Worm (Caenorhabditis elegans) whole organism, L1 larva: ENCODE measurements around the gene tctn-1.

Experiments
- ama-1 ChIP-seq: fragments of 150-350 bp; optimal IDR thresholded peaks from 2 replicates; lab custom pipeline; 2014
- blmp-1 ChIP-seq: fragments of 150-350 bp; optimal IDR thresholded peaks from 2 replicates; lab custom pipeline; 2014; ENCODE audit warnings: missing biosample characterization, missing genetic modification characterization
- ceh-63 ChIP-seq: fragments of 200-800 bp; sonication (Bioruptor generic); optimal IDR thresholded peaks from 2 replicates; lab custom pipeline; 2018; ENCODE audit warnings: mild to moderate bottlenecking, missing genetic modification characterization, missing compliant biosample characterization
- ceh-90 ChIP-seq: sonication (generic microtip); optimal IDR thresholded peaks from 2 replicates; lab custom pipeline; 2016; ENCODE audit warnings: missing genetic modification characterization, missing compliant biosample characterization
- elt-3 ChIP-seq, 6 experiments: fragments of 150-350 bp in 1 of 6; sonication (generic microtip); optimal IDR thresholded peaks; 2 replicates each; lab custom pipeline; 2017 to 2018; ENCODE audit warnings: missing biosample characterization in 6 of 6, missing genetic modification characterization in 6 of 6, inconsistent platforms in 1 of 6
- lin-35 ChIP-seq, 2 experiments: fragments of 150-350 bp; optimal IDR thresholded peaks; 2 replicates each; lab custom pipeline; 2014; ENCODE audit warnings: missing biosample characterization in 2 of 2, missing genetic modification characterization in 2 of 2, missing genetic modification reagents in 2 of 2
- nhr-237 ChIP-seq: fragments of 150-350 bp; optimal IDR thresholded peaks from 2 replicates; lab custom pipeline; 2014; ENCODE audit warnings: missing biosample characterization, missing genetic modification characterization
- nhr-28 ChIP-seq: fragments of 150-350 bp; optimal IDR thresholded peaks from 2 replicates; lab custom pipeline; 2014; ENCODE audit warnings: missing biosample characterization, missing genetic modification characterization
- swsn-7 ChIP-seq: sonication (generic microtip); optimal IDR thresholded peaks from 2 replicates; lab custom pipeline; 2016; ENCODE audit warnings: missing genetic modification characterization, missing compliant biosample characterization
- xbp-1 ChIP-seq: sonication (generic microtip); optimal IDR thresholded peaks from 2 replicates; lab custom pipeline; 2016; ENCODE audit warnings: missing genetic modification characterization, missing compliant biosample characterization
- zag-1 ChIP-seq: fragments of 150-350 bp; optimal IDR thresholded peaks from 2 replicates; lab custom pipeline; 2014; ENCODE audit warnings: missing biosample characterization, missing genetic modification characterization

ce11 chrIV:4742480-4742879 is 5.2 kb downstream of the tctn-1 start:
- TF ChIP-seq nhr-28 (tag; lab: Kevin White, UChicago) (no peak), ama-1 (no peak), zag-1 (no peak), lin-35 (GFP tag; optimal IDR thresholded peaks at IDR 0.05; lab: Kevin White, UChicago) (no peak), elt-3 (tag; optimal IDR thresholded peaks at IDR 0.05; lab: Kevin White, UChicago) (no peak), ceh-63 (GFP tag; lab: Kevin White, UChicago) (no peak), swsn-7 (tag; lab: Kevin White, UChicago) (no peak), ceh-90 (tag; lab: Kevin White, UChicago) (no peak), nhr-237 (tag; lab: Kevin White, UChicago) (no peak), blmp-1 (no peak), xbp-1 (tag; lab: Kevin White, UChicago) (no peak)
